Worm (Caenorhabditis elegans): Measurements from ENCODE around the gene luc-7L.

ce11 chrII:7697156-7697555 lies 10.1 kb downstream of the luc-7L start:
- no peak for TF ChIP-seq ztf-23 (GFP tag; IDR thresholded peaks at IDR 0.05)
- no peak for TF ChIP-seq flt-1 (GFP tag; IDR thresholded peaks at IDR 0.05)
- TF ChIP-seq klf-2 (GFP tag; conservative IDR thresholded peaks at IDR 0.05) = no peak
- TF ChIP-seq tab-1 (GFP tag; IDR thresholded peaks at IDR 0.05) = no peak
- no peak for TF ChIP-seq ref-1 (GFP tag; conservative IDR thresholded peaks at IDR 0.05)
- TF ChIP-seq T22C8.4 (GFP tag; IDR thresholded peaks at IDR 0.05) = no peak
- no peak for TF ChIP-seq med-1 (GFP tag; optimal IDR thresholded peaks at IDR 0.05; ENCODE audit: insufficient read depth)
- no peak for TF ChIP-seq cog-1 (tag; optimal IDR thresholded peaks at IDR 0.05)
